Worm (Caenorhabditis elegans) whole organism, L2 larva: ENCODE data around the gene F52E1.3.

Source experiments
- mbf-1 ChIP-seq: sonication (generic microtip); optimal IDR thresholded peaks from 2 replicates; lab custom pipeline; 2017; ENCODE audit warnings: missing biosample characterization, missing genetic modification characterization
- nhr-237 ChIP-seq: fragments of 150-350 bp; optimal IDR thresholded peaks from 2 replicates; lab custom pipeline; 2014; ENCODE audit warnings: missing biosample characterization, missing genetic modification characterization

- no peak for TF ChIP-seq mbf-1
- TF ChIP-seq nhr-237 (tag; lab: Kevin White, UChicago) = no peak
Observed at ce11 chrV:8406911-8407310, 12.3 kb downstream of the F52E1.3 start.
